Worm (Caenorhabditis elegans) whole organism, young adult: ENCODE data around the gene gst-44.

ENCODE experiments used
- B0035.1 ChIP-seq: sonication (generic microtip); optimal IDR thresholded peaks from 2 replicates; lab custom pipeline; 2016; ENCODE audit warnings: missing genetic modification characterization, mild to moderate bottlenecking, missing compliant biosample characterization, missing genotype, missing genetic modification reagents
- D2030.7 ChIP-seq: fragments of 200-800 bp; sonication (Bioruptor generic); IDR thresholded peaks from 2 replicates; pipeline ENCODE4 v1.3.6; 2022; ENCODE audit warnings: missing genetic modification reagents, missing genetic modification characterization, missing compliant biosample characterization
- F23B12.7 ChIP-seq: sonication (generic microtip); optimal IDR thresholded peaks from 2 replicates; lab custom pipeline; 2017; ENCODE audit warnings: missing genetic modification characterization, mild to moderate bottlenecking, missing compliant biosample characterization, antibody characterized with exemption, moderate library complexity; ENCODE audit not compliant: insufficient read depth
- F39B2.1 ChIP-seq: fragments of 200-800 bp; sonication (Bioruptor generic); IDR thresholded peaks from 2 replicates; pipeline ENCODE4 v1.3.6; 2022; ENCODE audit warnings: missing genetic modification reagents, missing genetic modification characterization, missing compliant biosample characterization
- F49E8.2 ChIP-seq: sonication (generic microtip); optimal IDR thresholded peaks from 3 replicates; lab custom pipeline; 2017; ENCODE audit warnings: missing genetic modification characterization, mild to moderate bottlenecking, missing compliant biosample characterization, antibody characterized with exemption, moderate library complexity; ENCODE audit not compliant: insufficient read depth
- F52B5.7 ChIP-seq: sonication (generic microtip); optimal IDR thresholded peaks from 2 replicates; lab custom pipeline; 2016; ENCODE audit warnings: mild to moderate bottlenecking, missing genetic modification characterization, missing compliant biosample characterization
- T26A5.8 ChIP-seq: sonication (generic microtip); optimal IDR thresholded peaks from 2 replicates; lab custom pipeline; 2016; ENCODE audit warnings: missing genetic modification characterization, missing compliant biosample characterization
- Y95B8A.8 ChIP-seq: fragments of 200-800 bp; sonication (Bioruptor generic); IDR thresholded peaks from 2 replicates; pipeline ENCODE4 v1.3.6; 2022; ENCODE audit warnings: missing genetic modification reagents, missing genetic modification characterization, missing compliant biosample characterization
- ZK185.1 ChIP-seq: sonication (generic microtip); optimal IDR thresholded peaks from 2 replicates; lab custom pipeline; 2016; ENCODE audit warnings: mild to moderate bottlenecking, missing genetic modification characterization, missing compliant biosample characterization; ENCODE audit not compliant: poor library complexity, severe bottlenecking
- ama-1 ChIP-seq, 3 experiments: fragments of 150-350 bp in 1 of 3; sonication (generic microtip) in 2 of 3; optimal IDR thresholded peaks; 2 replicates each; lab custom pipeline; 2014 to 2018; ENCODE audit warnings: missing biosample characterization in 2 of 3, missing genetic modification characterization in 2 of 3, missing genetic modification reagents in 2 of 3
- aptf-2 ChIP-seq: fragments of 200-800 bp; sonication (Bioruptor generic); conservative IDR thresholded peaks from 2 replicates; pipeline ENCODE4 v1.3.6; 2022; ENCODE audit warnings: missing genetic modification reagents, missing genetic modification characterization, missing compliant biosample characterization
- athp-1 ChIP-seq: sonication (generic microtip); optimal IDR thresholded peaks from 2 replicates; lab custom pipeline; 2017; ENCODE audit warnings: mild to moderate bottlenecking, missing genetic modification characterization, missing compliant biosample characterization
- attf-6 ChIP-seq: fragments of 200-800 bp; sonication (Bioruptor generic); IDR thresholded peaks from 2 replicates; pipeline ENCODE4 v1.3.6; 2022; ENCODE audit warnings: missing genetic modification reagents, missing genetic modification characterization, missing compliant biosample characterization
- ccch-3 ChIP-seq: fragments of 200-800 bp; sonication (Bioruptor generic); optimal IDR thresholded peaks from 2 replicates; lab custom pipeline; 2018; ENCODE audit warnings: mild to moderate bottlenecking, missing genetic modification characterization, missing compliant biosample characterization
- cebp-1 ChIP-seq, 2 experiments: fragments of 200-800 bp in 1 of 2; sonication (Bioruptor generic) in 1 of 2; sonication (generic microtip) in 1 of 2; IDR thresholded peaks in 1 of 2; optimal IDR thresholded peaks in 1 of 2; 2 replicates each; pipeline versions ENCODE4 v1.3.6 to Lab custom; 2017 to 2022; ENCODE audit warnings: missing compliant biosample characterization in 2 of 2, missing genetic modification characterization in 2 of 2, mild to moderate bottlenecking in 1 of 2, missing genetic modification reagents in 1 of 2, moderate library complexity in 1 of 2
- ceh-58 ChIP-seq: fragments of 200-800 bp; sonication (Bioruptor generic); IDR thresholded peaks from 2 replicates; pipeline ENCODE4 v1.3.6; 2022; ENCODE audit warnings: missing genetic modification characterization, missing compliant biosample characterization
- dox-1 ChIP-seq: fragments of 200-800 bp; sonication (Bioruptor generic); IDR thresholded peaks from 2 replicates; pipeline ENCODE4 v1.3.6; 2022; ENCODE audit warnings: missing genetic modification reagents, missing genetic modification characterization, missing compliant biosample characterization
- efl-1 ChIP-seq: fragments of 150-350 bp; optimal IDR thresholded peaks from 2 replicates; lab custom pipeline; 2014; ENCODE audit warnings: missing biosample characterization, missing genetic modification reagents, missing genetic modification characterization
- egl-18 ChIP-seq: fragments of 200-800 bp; sonication (Bioruptor generic); IDR thresholded peaks from 2 replicates; pipeline ENCODE4 v1.3.6; 2022; ENCODE audit warnings: missing genetic modification reagents, missing genetic modification characterization, missing compliant biosample characterization
- ets-4 ChIP-seq: fragments of 200-800 bp; sonication (Bioruptor generic); optimal IDR thresholded peaks from 2 replicates; lab custom pipeline; 2018; ENCODE audit warnings: mild to moderate bottlenecking, missing genetic modification characterization, missing compliant biosample characterization
- hlh-26 ChIP-seq: fragments of 200-800 bp; sonication (Bioruptor generic); conservative IDR thresholded peaks from 2 replicates; pipeline ENCODE4 v1.3.6; 2022; ENCODE audit warnings: missing genetic modification reagents, missing genetic modification characterization, missing compliant biosample characterization
- let-526 ChIP-seq: fragments of 200-800 bp; sonication (Bioruptor generic); IDR thresholded peaks from 2 replicates; pipeline ENCODE4 v1.3.6; 2022; ENCODE audit warnings: missing genetic modification reagents, missing genetic modification characterization, missing compliant biosample characterization
- let-607 ChIP-seq, 2 experiments: fragments of 200-800 bp in 1 of 2; sonication (Bioruptor generic) in 1 of 2; sonication (generic microtip) in 1 of 2; optimal IDR thresholded peaks; 2 replicates each; lab custom pipeline; 2016 to 2018; ENCODE audit warnings: mild to moderate bottlenecking in 2 of 2, missing compliant biosample characterization in 2 of 2, missing genetic modification characterization in 2 of 2, moderate library complexity in 2 of 2, missing genotype in 1 of 2
- lin-26 ChIP-seq: fragments of 200-800 bp; sonication (Bioruptor generic); IDR thresholded peaks from 2 replicates; pipeline ENCODE4 v1.3.6; 2022; ENCODE audit warnings: missing genetic modification reagents, missing genetic modification characterization, missing compliant biosample characterization
- lin-40 ChIP-seq: sonication (generic microtip); optimal IDR thresholded peaks from 2 replicates; lab custom pipeline; 2016; ENCODE audit warnings: missing genetic modification characterization, mild to moderate bottlenecking, missing compliant biosample characterization, missing genotype, missing genetic modification reagents
- lin-54 ChIP-seq: fragments of 200-800 bp; sonication (Bioruptor generic); optimal IDR thresholded peaks from 2 replicates; lab custom pipeline; 2018; ENCODE audit warnings: mild to moderate bottlenecking, missing genetic modification characterization, missing compliant biosample characterization
- lir-1 ChIP-seq: fragments of 200-800 bp; sonication (Bioruptor generic); conservative IDR thresholded peaks from 2 replicates; pipeline ENCODE4 v1.3.6; 2022; ENCODE audit warnings: missing genetic modification reagents, missing genetic modification characterization, missing compliant biosample characterization
- lsl-1 ChIP-seq: fragments of 200-800 bp; sonication (Bioruptor generic); optimal IDR thresholded peaks from 2 replicates; lab custom pipeline; 2018; ENCODE audit warnings: mild to moderate bottlenecking, missing genetic modification characterization, moderate library complexity, missing compliant biosample characterization
- lsy-27 ChIP-seq: sonication (generic microtip); optimal IDR thresholded peaks from 2 replicates; lab custom pipeline; 2017; ENCODE audit warnings: missing genetic modification characterization, mild to moderate bottlenecking, missing compliant biosample characterization, antibody characterized with exemption, missing genotype, borderline replicate concordance; ENCODE audit not compliant: insufficient read depth
- madf-10 ChIP-seq: sonication (generic microtip); optimal IDR thresholded peaks from 2 replicates; lab custom pipeline; 2016; ENCODE audit warnings: mild to moderate bottlenecking, missing genetic modification characterization, missing compliant biosample characterization
- madf-6 ChIP-seq: fragments of 200-800 bp; sonication (Bioruptor generic); IDR thresholded peaks from 2 replicates; pipeline ENCODE4 v1.3.6; 2022; ENCODE audit warnings: missing genetic modification reagents, missing genetic modification characterization, missing compliant biosample characterization
- mcd-1 ChIP-seq: fragments of 200-800 bp; sonication (Bioruptor generic); IDR thresholded peaks from 2 replicates; pipeline ENCODE4 v1.3.6; 2022; ENCODE audit warnings: missing genetic modification reagents, missing genetic modification characterization, missing compliant biosample characterization
- nfya-2 ChIP-seq: fragments of 200-800 bp; sonication (Bioruptor generic); IDR thresholded peaks from 2 replicates; pipeline ENCODE4 v1.3.6; 2022; ENCODE audit warnings: missing genetic modification reagents, missing genetic modification characterization, missing compliant biosample characterization
- nfyb-1 ChIP-seq: fragments of 200-800 bp; sonication (Bioruptor generic); IDR thresholded peaks from 2 replicates; pipeline ENCODE4 v1.3.6; 2022; ENCODE audit warnings: missing genetic modification reagents, missing genetic modification characterization, missing compliant biosample characterization
- nhr-27 ChIP-seq: fragments of 200-800 bp; sonication (Bioruptor generic); optimal IDR thresholded peaks from 2 replicates; lab custom pipeline; 2018; ENCODE audit warnings: mild to moderate bottlenecking, missing genetic modification characterization, moderate library complexity, missing compliant biosample characterization
- pbrm-1 ChIP-seq: fragments of 200-800 bp; sonication (Bioruptor generic); IDR thresholded peaks from 2 replicates; pipeline ENCODE4 v1.3.6; 2022; ENCODE audit warnings: missing genetic modification reagents, missing genetic modification characterization, missing compliant biosample characterization
- pha-4 ChIP-seq: fragments of 150-350 bp; sonication (generic microtip); optimal IDR thresholded peaks from 2 replicates; lab custom pipeline; 2014; ENCODE audit warnings: missing biosample characterization, missing genetic modification reagents, missing genetic modification characterization
- sdz-38 ChIP-seq: sonication (generic microtip); optimal IDR thresholded peaks from 2 replicates; lab custom pipeline; 2016; ENCODE audit warnings: missing genotype, missing genetic modification characterization, missing compliant biosample characterization
- sea-2 ChIP-seq: fragments of 200-800 bp; sonication (Bioruptor generic); IDR thresholded peaks from 2 replicates; pipeline ENCODE4 v1.3.6; 2022; ENCODE audit warnings: missing genetic modification characterization, missing compliant biosample characterization
- snpc-1.3 ChIP-seq: sonication (generic microtip); optimal IDR thresholded peaks from 2 replicates; lab custom pipeline; 2017; ENCODE audit warnings: missing genetic modification characterization, mild to moderate bottlenecking, missing compliant biosample characterization, antibody characterized with exemption, moderate library complexity, missing genotype, missing genetic modification reagents; ENCODE audit not compliant: insufficient read depth
- snpc-4 ChIP-seq, 5 experiments: fragments of 150-350 bp in 1 of 5; sonication (generic microtip) in 4 of 5; optimal IDR thresholded peaks; 2 replicates each; lab custom pipeline; 2014 to 2018; ENCODE audit warnings: missing genetic modification characterization in 5 of 5, missing biosample characterization in 3 of 5, antibody characterized with exemption in 2 of 5, mild to moderate bottlenecking in 2 of 5, missing compliant biosample characterization in 2 of 5, missing genotype in 2 of 5, moderate library complexity in 2 of 5, missing genetic modification reagents in 1 of 5
- somi-1 ChIP-seq: fragments of 200-800 bp; sonication (Bioruptor generic); optimal IDR thresholded peaks from 2 replicates; lab custom pipeline; 2018; ENCODE audit warnings: mild to moderate bottlenecking, missing genetic modification characterization, missing compliant biosample characterization
- tbp1 ChIP-seq: fragments of 200-800 bp; sonication (Bioruptor generic); optimal IDR thresholded peaks from 2 replicates; lab custom pipeline; 2018; ENCODE audit warnings: mild to moderate bottlenecking, missing genetic modification characterization, missing compliant biosample characterization
- zim-3 ChIP-seq: sonication (generic microtip); optimal IDR thresholded peaks from 2 replicates; lab custom pipeline; 2017; ENCODE audit warnings: mild to moderate bottlenecking, missing genetic modification characterization, moderate library complexity, missing compliant biosample characterization

The gst-44 gene

DNA sequence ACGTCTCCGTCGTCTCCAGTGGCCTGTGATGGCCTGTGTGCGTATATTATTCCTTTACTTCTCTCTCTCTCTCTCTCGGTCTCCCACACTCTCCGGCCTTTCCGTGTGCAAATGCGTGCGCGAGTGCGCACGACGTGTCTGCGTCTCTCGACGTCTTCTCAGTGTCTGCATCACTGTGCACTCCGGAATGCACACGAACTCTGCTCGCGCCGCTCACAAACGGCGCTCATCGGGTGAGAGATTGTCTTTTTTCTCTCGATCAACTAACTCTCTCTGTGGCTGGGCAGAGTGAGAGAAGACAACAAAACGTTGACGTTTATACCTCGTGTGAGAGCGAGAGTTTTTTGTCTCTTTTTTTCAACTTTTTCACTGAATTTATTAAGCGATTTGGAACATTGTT is 34.8 kb upstream of the gst-44 start (continued):
- TF ChIP-seq cebp-1 (GFP tag; IDR thresholded peaks at IDR 0.05; lab: Robert Waterston, UW) (no peak), cebp-1 (tag; optimal IDR thresholded peaks at IDR 0.05; lab: Kevin White, UChicago) (peak; percentile 89), sea-2 (GFP tag; lab: Robert Waterston, UW) (no peak), sdz-38 (tag; lab: Kevin White, UChicago) (no peak), B0035.1 (tag; lab: Kevin White, UChicago) (peak; percentile 28), ceh-58 (GFP tag; lab: Robert Waterston, UW) (no peak), egl-18 (no peak), F23B12.7 (tag; lab: Kevin White, UChicago) (no peak), zim-3 (tag; lab: Kevin White, UChicago) (peak; percentile 58), F49E8.2 (tag; lab: Kevin White, UChicago) (no peak), nfya-2 (GFP tag; lab: Robert Waterston, UW) (no peak), Y95B8A.8 (GFP tag; lab: Robert Waterston, UW) (peak; percentile 78; the same call in 1 of the 2 replicates), hlh-26 (GFP tag; lab: Robert Waterston, UW) (no peak), lin-40 (tag; lab: Kevin White, UChicago) (peak; percentile 90), ets-4 (peak; percentile 72), lsy-27 (tag; lab: Kevin White, UChicago) (no peak), ZK185.1 (tag; lab: Kevin White, UChicago) (peak; percentile 60), let-526 (GFP tag; lab: Robert Waterston, UW) (0 out of 2 replicates have a peak, but pooled peaks have one; percentile 37), efl-1 (GFP tag; lab: Kevin White, UChicago) (no peak), pha-4 (tag; lab: Kevin White, UChicago) (no peak), nhr-27 (peak; percentile 14), snpc-4 (GFP tag; optimal IDR thresholded peaks at IDR 0.05; lab: Kevin White, UChicago) (no peak), snpc-4 (tag; optimal IDR thresholded peaks at IDR 0.05; lab: Kevin White, UChicago) (peak; percentile 42 to 82 (median 68)), lin-26 (GFP tag; lab: Robert Waterston, UW) (peak; percentile 88), lir-1 (GFP tag; lab: Robert Waterston, UW) (peak; percentile 84), let-607 (tag; optimal IDR thresholded peaks at IDR 0.05; lab: Kevin White, UChicago) (peak in 1 of 2 experiments; percentile 39), F52B5.7 (peak; percentile 80), somi-1 (GFP tag; lab: Kevin White, UChicago) (peak; percentile 91), mcd-1 (GFP tag; lab: Robert Waterston, UW) (peak; percentile 85)

DNA sequence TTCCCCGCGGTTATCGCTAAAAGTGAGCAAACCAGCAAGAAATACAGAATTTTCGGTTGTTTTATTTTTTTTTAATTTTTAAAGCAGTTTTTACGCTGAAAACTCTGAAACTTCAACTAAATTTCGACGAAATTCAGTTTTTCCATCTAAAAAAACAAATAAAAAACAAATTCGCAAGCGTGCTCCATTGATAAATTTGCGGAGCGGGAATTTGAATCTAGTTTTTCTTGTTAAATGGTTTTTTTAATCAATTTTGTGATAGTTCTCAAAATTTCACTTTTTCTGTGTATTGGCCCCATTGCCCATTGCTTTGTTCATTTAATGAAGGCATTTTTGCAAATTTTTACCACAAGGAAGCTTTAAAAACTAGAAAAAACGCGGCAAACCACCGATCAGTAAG is 33.9 kb upstream of the gst-44 start:
- no peak for TF ChIP-seq ama-1 (optimal IDR thresholded peaks at IDR 0.05; lab: Kevin White, UChicago)
- no peak for TF ChIP-seq ama-1 (GFP tag; optimal IDR thresholded peaks at IDR 0.05; lab: Kevin White, UChicago)
- TF ChIP-seq dox-1: no peak
- no peak for TF ChIP-seq F39B2.1
- TF ChIP-seq pha-4 (tag; lab: Kevin White, UChicago): no peak
- no peak for TF ChIP-seq nfyb-1 (GFP tag; lab: Robert Waterston, UW)
- TF ChIP-seq lin-54: peak; percentile 87
- no peak for TF ChIP-seq madf-10 (tag; lab: Kevin White, UChicago)
- peak; percentile 41; the same call in 1 of the 2 replicates for TF ChIP-seq madf-6 (GFP tag; lab: Robert Waterston, UW)
- TF ChIP-seq efl-1 (GFP tag; lab: Kevin White, UChicago): peak; percentile 84
- TF ChIP-seq tbp1 (GFP tag; lab: Kevin White, UChicago): peak; percentile 13
- TF ChIP-seq F23B12.7 (tag; lab: Kevin White, UChicago): no peak
- TF ChIP-seq pbrm-1 (GFP tag; lab: Robert Waterston, UW): 0 out of 2 replicates have a peak, but pooled peaks have one; percentile 38
- no peak for TF ChIP-seq ccch-3 (GFP tag; lab: Kevin White, UChicago)
- TF ChIP-seq attf-6 (GFP tag; lab: Robert Waterston, UW): 0 out of 2 replicates have a peak, but pooled peaks have one; percentile 48
- peak; percentile 53 for TF ChIP-seq lsl-1 (GFP tag; lab: Kevin White, UChicago)
- TF ChIP-seq mcd-1 (GFP tag; lab: Robert Waterston, UW): peak; percentile 85
- no peak for TF ChIP-seq ceh-58 (GFP tag; lab: Robert Waterston, UW)
- TF ChIP-seq T26A5.8 (tag; lab: Kevin White, UChicago): no peak
- TF ChIP-seq athp-1 (tag; lab: Kevin White, UChicago): peak; percentile 26
- peak; percentile 20 for TF ChIP-seq snpc-1.3
- TF ChIP-seq aptf-2 (GFP tag; lab: Robert Waterston, UW): no peak
- TF ChIP-seq D2030.7 (GFP tag; lab: Robert Waterston, UW): peak; percentile 61
